Worm (Caenorhabditis elegans): ENCODE results near the gene srg-46.

srg-46 gene

DNA sequence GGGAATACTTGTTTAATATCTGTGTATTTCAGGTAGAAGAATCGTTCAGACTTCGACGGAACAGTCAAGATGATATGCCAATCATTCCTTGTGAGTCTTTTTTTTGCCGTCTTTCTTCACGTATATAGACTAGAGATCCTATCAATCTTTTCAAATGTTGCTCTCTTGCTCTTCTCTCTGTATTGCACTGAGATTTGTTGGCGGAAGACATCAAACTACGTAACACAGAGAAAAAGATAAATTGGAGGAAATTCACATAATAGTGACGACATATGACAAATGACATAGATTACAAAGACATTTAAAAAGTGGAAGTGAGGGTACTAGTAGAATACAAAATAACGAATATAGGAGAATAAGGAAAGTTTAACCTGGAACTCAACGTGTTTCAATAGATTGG, 11.7 kb upstream of the srg-46 start:
- TF ChIP-seq unc-62 (GFP tag; optimal IDR thresholded peaks at IDR 0.05), result no peak

DNA sequence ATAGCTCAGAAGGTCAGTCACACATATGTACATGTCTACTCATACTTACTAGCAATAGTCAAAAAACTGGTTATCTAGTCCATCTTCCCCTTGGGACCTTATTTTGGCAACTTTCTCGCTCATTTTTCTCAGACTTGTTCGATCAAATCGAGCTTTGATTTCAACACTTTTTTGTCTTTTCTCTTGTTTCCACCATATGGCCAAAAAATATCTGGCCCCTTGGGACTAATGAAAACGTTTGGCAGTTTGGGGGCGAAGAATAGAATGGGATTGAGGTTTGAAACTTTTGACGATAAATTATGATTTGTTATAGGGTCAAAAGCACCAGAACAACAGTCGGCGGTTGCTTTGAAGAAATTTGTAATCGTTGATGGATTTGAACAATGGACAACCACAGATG, 11.1 kb upstream of the srg-46 start:
- TF ChIP-seq unc-62 (GFP tag; optimal IDR thresholded peaks at IDR 0.05), result no peak

DNA sequence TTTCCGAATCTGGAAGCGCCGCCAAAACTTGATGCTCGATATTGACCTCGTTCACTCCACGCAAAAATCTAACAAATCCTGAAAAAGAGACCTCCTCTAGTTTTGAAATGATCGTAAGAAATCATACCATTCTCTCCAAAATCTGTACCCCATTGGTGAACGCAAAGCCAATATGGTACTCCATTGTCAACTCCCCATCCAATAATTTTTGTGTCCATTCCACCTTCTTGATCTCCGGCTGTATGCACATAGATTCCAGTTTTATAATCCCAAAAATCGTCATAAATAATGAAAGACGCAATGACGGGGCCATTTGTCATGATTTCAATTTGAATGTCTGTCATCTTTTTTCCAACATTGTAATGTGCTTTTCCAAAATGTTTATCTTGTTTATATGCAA, 7.3 kb upstream of the srg-46 start:
- TF ChIP-seq unc-62 (GFP tag; optimal IDR thresholded peaks at IDR 0.05), result no peak

DNA sequence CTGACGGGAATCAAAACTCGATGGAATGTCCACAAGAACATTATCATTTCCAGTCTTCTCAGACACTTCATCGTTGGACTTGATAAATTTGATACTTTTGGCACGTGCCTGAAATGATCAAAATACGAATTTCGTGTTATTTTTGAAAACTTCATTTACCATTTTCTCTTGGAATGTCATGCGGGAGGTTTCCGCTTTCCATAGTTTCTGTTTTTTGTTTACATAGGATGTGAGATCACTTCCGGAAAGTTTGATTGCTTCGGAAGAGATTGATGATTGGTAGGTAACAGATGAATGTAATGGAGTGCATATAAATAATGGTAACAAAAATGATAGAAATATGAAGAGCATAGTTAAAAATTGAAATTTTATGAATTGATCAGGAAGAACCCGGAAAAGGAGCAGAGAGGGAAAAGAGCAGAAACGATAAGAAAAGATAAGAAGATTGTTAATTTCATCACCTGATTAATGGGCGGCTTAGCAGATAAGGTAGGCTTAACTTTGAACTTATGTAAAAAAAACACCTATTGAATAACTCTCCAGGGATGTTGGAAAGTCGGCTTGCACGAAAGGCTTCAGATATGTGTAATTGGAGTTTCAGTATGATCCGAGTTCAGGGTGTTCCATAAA, 5.7 kb upstream of the srg-46 start, which contains the start of gene F32H5.1:
Gene F32H5.1, minus strand, starts transcription at position 386 of the 630 bp plus-strand sequence.
- TF ChIP-seq unc-62 (GFP tag; optimal IDR thresholded peaks at IDR 0.05), result no peak

DNA sequence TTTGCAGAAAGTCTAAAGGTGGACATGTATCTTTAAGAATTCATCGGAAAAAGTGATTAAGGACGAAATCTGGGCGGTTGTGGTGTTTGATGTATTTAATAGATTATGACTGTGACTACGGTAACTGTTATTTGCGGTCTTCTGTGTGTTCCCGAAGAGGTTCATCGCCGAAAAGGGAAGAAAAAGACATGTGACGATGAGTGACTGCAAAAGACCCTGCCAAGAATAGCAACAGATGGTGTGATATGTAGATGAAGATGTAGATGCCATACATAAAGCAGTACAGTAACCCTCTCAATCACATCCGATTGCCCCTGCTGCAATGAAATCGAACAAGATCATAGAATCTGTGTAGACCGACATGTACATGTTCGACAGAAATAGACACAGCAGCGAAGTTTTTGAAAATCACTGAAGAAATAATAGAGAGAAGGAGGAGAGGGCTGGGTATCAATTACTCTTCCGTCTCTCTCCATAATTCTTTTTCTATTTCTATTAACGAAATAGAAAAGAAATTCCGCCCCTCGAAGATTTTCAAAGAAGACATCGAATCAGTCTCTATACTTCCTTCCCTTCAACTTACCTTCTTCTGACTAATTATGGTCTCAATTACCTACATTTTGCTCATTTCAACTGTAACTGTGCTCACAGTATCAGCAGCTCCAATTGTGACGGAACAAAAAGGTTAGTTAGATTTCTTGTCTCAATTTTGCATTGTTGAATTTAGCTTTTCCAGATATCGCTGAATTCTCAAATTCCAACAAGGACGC, 4.5 kb upstream of the srg-46 start, which contains the start of gene F32H5.3:
Gene F32H5.3, plus strand, starts transcription at position 513 of the 770 bp plus-strand sequence.
- TF ChIP-seq unc-62 (GFP tag; optimal IDR thresholded peaks at IDR 0.05), result no peak

DNA sequence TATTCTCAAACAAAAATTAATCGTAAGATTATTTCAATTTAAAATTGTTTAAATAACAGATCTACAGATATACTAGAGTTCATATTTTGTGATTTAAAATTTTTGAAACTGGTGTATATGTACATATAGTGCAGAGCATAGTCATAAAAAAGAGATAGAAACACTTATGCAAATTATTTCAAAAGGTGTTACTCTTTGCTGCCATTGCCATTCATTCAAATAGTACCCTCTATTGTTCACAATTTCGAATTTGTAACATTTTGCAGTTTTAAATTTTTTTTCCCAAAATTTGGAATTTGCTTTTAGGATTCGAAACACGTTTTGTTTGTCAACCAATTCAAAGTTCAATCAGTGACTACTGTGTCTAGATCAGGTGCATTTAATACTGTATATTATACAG, 3.3 kb upstream of the srg-46 start, which contains the start of gene F32H5.4:
Gene F32H5.4, plus strand, starts transcription at position 301 of the 400 bp plus-strand sequence.
- TF ChIP-seq unc-62 (GFP tag; optimal IDR thresholded peaks at IDR 0.05), result no peak

DNA sequence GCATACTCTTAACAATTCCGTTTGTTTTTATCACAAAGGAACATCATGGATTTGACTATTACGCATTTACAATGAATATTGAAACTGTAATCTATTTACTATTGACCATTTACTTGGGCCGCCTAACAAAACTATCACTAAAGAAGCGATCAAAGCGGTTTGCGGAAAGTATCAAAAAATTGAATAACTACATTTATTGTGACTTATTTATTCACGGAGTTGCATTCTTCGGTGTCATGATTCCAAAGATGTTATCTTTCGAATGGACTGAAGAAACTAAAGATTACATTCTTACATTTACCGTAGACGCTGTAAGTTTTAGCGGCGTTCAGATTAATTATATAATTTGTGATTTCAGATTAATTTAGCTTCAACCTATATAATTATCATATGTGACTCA, 712 bp downstream of the srg-46 start:
- no peak for TF ChIP-seq unc-62 (GFP tag; optimal IDR thresholded peaks at IDR 0.05)

DNA sequence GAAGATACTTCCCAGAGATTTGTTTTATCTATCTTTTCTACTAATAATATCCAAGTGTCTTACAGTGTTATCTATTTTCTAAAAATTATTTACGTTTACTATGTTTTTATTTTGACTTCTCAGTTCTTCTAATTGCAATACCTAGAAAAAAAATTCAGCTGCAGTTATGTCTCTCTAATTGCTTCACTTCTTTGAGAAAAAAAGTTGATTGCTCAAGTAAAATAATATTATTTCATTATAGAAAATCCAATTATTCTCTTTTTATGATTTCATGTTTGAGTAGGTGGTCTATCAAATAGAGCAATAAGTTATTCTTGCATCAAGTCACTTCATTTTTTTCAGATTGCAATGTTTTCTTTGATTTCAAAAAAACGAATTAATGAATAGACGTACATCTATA, 3.0 kb downstream of the srg-46 start:
- no peak for TF ChIP-seq unc-62 (GFP tag; optimal IDR thresholded peaks at IDR 0.05)

DNA sequence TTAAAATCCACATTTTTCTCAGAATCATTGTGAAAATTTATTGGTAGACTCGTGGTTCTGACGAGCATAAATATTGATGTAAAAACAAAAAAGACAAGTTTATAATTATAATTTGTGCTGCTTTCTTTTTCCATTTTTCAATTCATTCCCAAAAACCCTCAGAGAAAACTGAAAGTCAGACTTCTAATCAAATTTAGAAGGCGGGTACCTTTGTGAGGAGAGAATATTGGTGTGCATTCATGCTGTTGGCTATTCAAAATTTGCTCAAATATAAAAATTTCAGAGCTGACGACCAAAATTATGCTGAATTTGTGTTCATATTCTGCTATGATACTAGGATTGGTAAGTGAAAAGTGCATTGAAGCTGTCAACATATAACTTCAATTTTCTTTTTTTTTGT, 3.5 kb downstream of the srg-46 start, which contains the start of gene srx-125:
Gene srx-125, plus strand, starts transcription at position 301 of the 400 bp plus-strand sequence.
- no peak for TF ChIP-seq unc-62 (GFP tag; optimal IDR thresholded peaks at IDR 0.05)

DNA sequence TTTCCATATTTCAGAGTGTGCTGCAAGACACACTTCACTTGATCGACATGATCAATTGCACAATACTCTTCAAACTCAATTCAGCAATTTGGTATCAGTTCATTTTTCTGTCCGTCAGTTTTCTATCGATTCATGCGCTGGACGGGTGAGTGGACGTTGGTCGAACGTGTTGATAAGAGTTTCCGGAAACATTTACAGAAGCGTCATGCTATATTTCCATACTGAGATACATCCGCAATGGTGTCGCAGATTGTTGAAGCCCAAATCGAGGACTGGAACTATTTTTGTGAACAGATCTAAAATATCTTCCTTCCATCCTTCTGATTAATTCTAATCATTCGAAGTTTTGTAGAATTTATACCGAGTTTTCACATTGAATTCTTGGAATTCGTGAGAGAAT, 6.1 kb downstream of the srg-46 start:
- no peak for TF ChIP-seq unc-62 (GFP tag; optimal IDR thresholded peaks at IDR 0.05)

DNA sequence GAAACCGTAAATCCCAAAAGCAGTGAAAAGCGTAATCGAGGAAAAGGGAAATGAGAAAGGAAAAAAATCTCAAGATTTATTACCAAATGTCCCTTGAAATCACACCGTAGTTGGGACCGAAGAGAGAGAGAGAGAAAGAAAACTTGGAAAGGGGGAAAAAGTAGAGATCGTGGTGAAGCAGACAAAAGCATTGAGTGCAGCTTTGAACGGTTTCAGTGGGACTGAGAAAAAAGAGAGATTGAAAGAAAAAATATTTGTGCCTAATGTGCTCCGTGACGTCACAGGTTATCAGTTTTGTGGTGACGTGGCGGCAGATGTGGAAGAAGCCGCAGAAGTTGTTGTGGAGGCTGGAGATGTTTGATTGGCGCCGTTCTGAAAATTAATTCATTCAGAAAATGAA, 6.8 kb downstream of the srg-46 start:
- TF ChIP-seq unc-62 (GFP tag; optimal IDR thresholded peaks at IDR 0.05), result no peak

DNA sequence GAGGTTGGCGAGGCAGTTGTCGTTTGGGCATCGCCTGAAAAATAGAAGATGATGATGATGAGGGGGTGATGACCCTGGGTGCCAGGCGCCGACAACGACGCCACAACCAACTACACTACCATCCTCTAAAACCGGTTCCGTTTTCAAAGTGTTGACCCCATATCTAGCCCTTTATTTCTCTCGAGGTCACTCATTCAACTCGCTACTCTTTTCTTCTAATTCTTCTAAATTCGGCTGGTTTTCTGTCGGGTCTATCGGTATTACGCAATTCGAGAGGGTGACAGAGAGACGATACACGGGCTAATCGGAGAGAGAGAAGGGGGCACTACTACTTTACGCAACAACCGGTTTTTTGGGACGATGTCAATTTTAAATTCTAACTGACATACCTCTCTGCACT, 7.8 kb downstream of the srg-46 start:
- TF ChIP-seq unc-62 (GFP tag; optimal IDR thresholded peaks at IDR 0.05), result no peak

DNA sequence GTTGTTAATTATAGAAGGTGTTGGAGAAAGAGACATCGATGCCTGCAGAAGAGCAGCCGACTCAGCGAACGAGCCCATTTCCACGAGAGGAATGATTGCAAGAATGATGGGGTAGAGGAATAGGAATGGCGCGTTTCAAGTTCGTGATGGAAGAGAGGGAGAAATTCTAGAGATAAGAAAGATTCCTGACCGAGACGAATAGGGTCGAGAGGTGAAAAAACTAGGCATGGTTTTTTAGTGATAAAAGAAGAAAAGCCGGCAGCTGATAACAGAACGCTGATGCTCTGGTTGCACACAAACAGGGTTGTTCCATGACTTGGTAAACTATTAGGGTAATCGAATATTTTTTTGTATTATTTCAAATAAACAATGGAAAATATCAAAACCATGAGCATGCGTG, 9.3 kb downstream of the srg-46 start:
- TF ChIP-seq unc-62 (GFP tag; optimal IDR thresholded peaks at IDR 0.05), result no peak

DNA sequence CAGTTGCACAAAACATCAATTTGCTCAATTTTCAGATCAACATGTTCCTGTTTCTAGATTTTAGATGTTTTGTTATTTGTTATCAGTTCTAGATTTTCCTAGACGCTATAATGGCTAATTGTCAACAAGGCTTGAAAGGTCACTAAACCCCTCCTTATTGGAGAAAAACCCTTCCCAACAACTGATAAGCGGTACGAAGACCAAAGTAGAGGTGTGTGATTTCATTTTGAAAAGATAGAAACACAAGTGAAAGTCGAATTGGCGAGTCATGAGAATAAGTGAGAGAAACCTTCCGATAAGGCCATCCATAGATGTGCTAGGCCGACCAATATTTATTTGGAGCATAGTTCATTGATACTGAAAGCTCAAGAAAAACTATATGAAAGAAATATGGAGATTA, 10.1 kb downstream of the srg-46 start:
- no peak for TF ChIP-seq unc-62 (GFP tag; optimal IDR thresholded peaks at IDR 0.05)

DNA sequence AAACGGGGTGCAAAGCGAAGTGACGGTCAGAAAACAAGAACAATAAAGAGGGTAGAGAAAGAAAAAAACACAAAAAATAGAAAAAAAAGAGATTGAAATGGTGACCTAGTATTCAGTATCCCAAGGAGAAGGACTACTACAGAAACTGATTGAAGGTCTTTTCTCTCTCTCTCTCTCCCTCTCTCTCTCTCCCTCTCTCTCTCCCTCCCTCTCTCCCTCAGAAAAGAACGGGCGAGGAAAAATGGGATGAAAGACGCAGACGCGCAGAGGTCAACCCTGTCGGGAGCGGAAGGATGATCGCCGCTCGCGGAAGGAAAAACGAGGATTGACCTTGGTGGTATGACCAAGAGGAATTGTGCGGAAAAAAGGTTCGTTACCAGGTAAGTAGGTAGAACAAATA, 11.0 kb downstream of the srg-46 start:
- TF ChIP-seq unc-62 (GFP tag; optimal IDR thresholded peaks at IDR 0.05), result no peak

DNA sequence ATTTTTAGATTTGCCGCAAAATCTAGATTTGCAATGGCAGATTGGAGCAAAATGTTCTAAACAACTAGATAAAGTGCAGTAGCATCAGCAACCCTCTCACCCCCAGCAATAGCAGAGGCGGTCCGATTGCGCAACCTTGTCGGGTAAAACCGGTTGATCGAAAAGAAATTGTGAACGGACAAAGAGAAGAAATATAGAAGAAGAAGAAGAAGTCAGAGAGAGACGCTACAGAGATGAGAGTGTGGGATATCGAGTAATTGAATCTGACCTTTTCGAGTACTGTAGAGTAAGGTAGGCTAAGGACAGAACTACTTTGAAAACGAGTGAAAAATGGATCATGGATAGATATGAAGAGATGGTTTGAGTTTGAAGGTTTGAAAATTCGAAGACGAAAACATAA, 12.3 kb downstream of the srg-46 start:
- no peak for TF ChIP-seq unc-62 (GFP tag; optimal IDR thresholded peaks at IDR 0.05)

DNA sequence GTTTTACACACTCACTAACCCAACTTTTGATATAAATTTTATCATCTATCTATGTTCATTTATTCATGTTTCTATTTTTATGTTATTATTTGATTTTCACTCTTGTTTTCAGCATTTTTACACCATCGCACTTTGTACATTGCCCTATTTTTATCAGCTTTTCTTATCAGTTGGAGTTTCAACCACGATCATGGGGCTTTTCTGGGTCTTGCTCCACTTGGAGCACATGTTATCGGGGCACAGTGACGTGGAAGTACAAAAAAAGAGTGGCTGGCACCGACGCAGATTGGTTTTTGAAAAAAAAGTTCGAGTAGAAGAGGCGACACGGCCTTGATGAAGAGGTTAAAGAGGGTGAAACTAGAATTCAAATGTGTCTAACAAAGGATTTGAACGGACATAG, 13.6 kb downstream of the srg-46 start:
- TF ChIP-seq unc-62 (GFP tag; optimal IDR thresholded peaks at IDR 0.05), result no peak

Data from whole organism, dauer.